Worm (Caenorhabditis elegans) whole organism, L1 larva: ENCODE data around the gene ctbp-1.
A peak's percentile ranks its signal among the peaks of the same experiment; 100 is the strongest.

Source experiments
- C04F5.9 ChIP-seq: sonication (generic microtip); optimal IDR thresholded peaks from 2 replicates; lab custom pipeline; 2016; ENCODE audit warnings: missing genetic modification characterization, missing compliant biosample characterization
- C16A3.4 ChIP-seq: fragments of 150-350 bp; optimal IDR thresholded peaks from 2 replicates; lab custom pipeline; 2014; ENCODE audit warnings: missing biosample characterization, missing genetic modification characterization
- F16B12.6 ChIP-seq: fragments of 150-350 bp; optimal IDR thresholded peaks from 2 replicates; lab custom pipeline; 2014; ENCODE audit warnings: missing biosample characterization, missing genetic modification characterization
- Y116A8C.19 ChIP-seq: sonication (generic microtip); optimal IDR thresholded peaks from 2 replicates; lab custom pipeline; 2016; ENCODE audit warnings: missing compliant biosample characterization, missing genetic modification characterization, borderline replicate concordance
- aha-1 ChIP-seq: fragments of 150-350 bp; optimal IDR thresholded peaks from 2 replicates; lab custom pipeline; 2014; ENCODE audit warnings: missing biosample characterization, missing genetic modification characterization
- ama-1 ChIP-seq: fragments of 150-350 bp; optimal IDR thresholded peaks from 2 replicates; lab custom pipeline; 2014
- ceh-63 ChIP-seq: fragments of 200-800 bp; sonication (Bioruptor generic); optimal IDR thresholded peaks from 2 replicates; lab custom pipeline; 2018; ENCODE audit warnings: mild to moderate bottlenecking, missing genetic modification characterization, missing compliant biosample characterization
- ceh-8 ChIP-seq: fragments of 200-800 bp; sonication (Bioruptor generic); optimal IDR thresholded peaks from 2 replicates; lab custom pipeline; 2018; ENCODE audit warnings: mild to moderate bottlenecking, missing genetic modification characterization, moderate library complexity, missing compliant biosample characterization
- ceh-82 ChIP-seq, 3 experiments: fragments of 150-350 bp in 1 of 3; sonication (generic microtip) in 2 of 3; optimal IDR thresholded peaks; 2 replicates each; lab custom pipeline; 2014 to 2017; ENCODE audit warnings: missing biosample characterization in 3 of 3, missing genetic modification characterization in 3 of 3
- ceh-88 ChIP-seq: fragments of 200-800 bp; sonication (Bioruptor generic); IDR thresholded peaks from 2 replicates; pipeline ENCODE4 v1.3.6; 2022; ENCODE audit warnings: missing genetic modification characterization, missing compliant biosample characterization
- dpl-1 ChIP-seq, 3 experiments: fragments of 150-350 bp in 2 of 3; sonication (generic microtip) in 1 of 3; optimal IDR thresholded peaks; 2 replicates each; lab custom pipeline; 2014 to 2017; ENCODE audit warnings: missing biosample characterization in 3 of 3, missing genetic modification characterization in 3 of 3, missing genetic modification reagents in 3 of 3
- elt-2 ChIP-seq: sonication (generic microtip); optimal IDR thresholded peaks from 2 replicates; lab custom pipeline; 2016; ENCODE audit warnings: missing genetic modification characterization, mild to moderate bottlenecking, inconsistent platforms, missing compliant biosample characterization, missing genetic modification reagents
- elt-3 ChIP-seq, 6 experiments: fragments of 150-350 bp in 1 of 6; sonication (generic microtip); optimal IDR thresholded peaks; 2 replicates each; lab custom pipeline; 2017 to 2018; ENCODE audit warnings: missing biosample characterization in 6 of 6, missing genetic modification characterization in 6 of 6, inconsistent platforms in 1 of 6
- ets-5 ChIP-seq: fragments of 200-800 bp; sonication (Bioruptor generic); IDR thresholded peaks from 2 replicates; pipeline ENCODE4 v1.3.6; 2022; ENCODE audit warnings: missing genetic modification characterization, missing compliant biosample characterization
- fkh-10 ChIP-seq: sonication (generic microtip); optimal IDR thresholded peaks from 2 replicates; lab custom pipeline; 2017; ENCODE audit warnings: missing biosample characterization, missing genetic modification reagents, missing genetic modification characterization
- fkh-4 ChIP-seq: sonication (generic microtip); optimal IDR thresholded peaks from 2 replicates; lab custom pipeline; 2016; ENCODE audit warnings: missing compliant biosample characterization, missing genetic modification characterization, borderline replicate concordance
- fkh-8 ChIP-seq: sonication (generic microtip); optimal IDR thresholded peaks from 2 replicates; lab custom pipeline; 2016; ENCODE audit warnings: mild to moderate bottlenecking, missing genetic modification characterization, missing compliant biosample characterization
- hpl-2 ChIP-seq: fragments of 150-350 bp; optimal IDR thresholded peaks from 2 replicates; lab custom pipeline; 2014; ENCODE audit warnings: missing biosample characterization, missing genetic modification reagents, missing genetic modification characterization
- isw-1 ChIP-seq: fragments of 200-800 bp; sonication (Bioruptor generic); IDR thresholded peaks from 2 replicates; pipeline ENCODE4 v1.3.6; 2022; ENCODE audit warnings: missing genetic modification characterization, missing compliant biosample characterization
- lin-13 ChIP-seq: fragments of 150-350 bp; optimal IDR thresholded peaks from 2 replicates; lab custom pipeline; 2014; ENCODE audit warnings: missing biosample characterization, missing genetic modification reagents, missing genetic modification characterization
- lin-35 ChIP-seq, 2 experiments: fragments of 150-350 bp; optimal IDR thresholded peaks; 2 replicates each; lab custom pipeline; 2014; ENCODE audit warnings: missing biosample characterization in 2 of 2, missing genetic modification characterization in 2 of 2, missing genetic modification reagents in 2 of 2
- lin-39 ChIP-seq: fragments of 150-350 bp; optimal IDR thresholded peaks from 2 replicates; lab custom pipeline; 2014; ENCODE audit warnings: missing biosample characterization, missing genetic modification reagents, missing genetic modification characterization
- mab-9 ChIP-seq: fragments of 200-800 bp; sonication (Bioruptor generic); IDR thresholded peaks from 2 replicates; pipeline ENCODE4 v1.3.6; 2022; ENCODE audit warnings: missing genetic modification reagents, missing genetic modification characterization, missing compliant biosample characterization
- mdl-1 ChIP-seq, 2 experiments: fragments of 150-350 bp; optimal IDR thresholded peaks; 2 replicates each; lab custom pipeline; 2014 to 2017; ENCODE audit warnings: missing biosample characterization in 2 of 2, missing genetic modification characterization in 2 of 2, inconsistent platforms in 1 of 2
- nhr-11 ChIP-seq: fragments of 150-350 bp; optimal IDR thresholded peaks from 2 replicates; lab custom pipeline; 2014; ENCODE audit warnings: missing biosample characterization, missing genetic modification characterization
- nhr-20 ChIP-seq: sonication (generic microtip); optimal IDR thresholded peaks from 2 replicates; lab custom pipeline; 2016; ENCODE audit warnings: mild to moderate bottlenecking, missing genetic modification characterization, missing compliant biosample characterization
- nhr-237 ChIP-seq: fragments of 150-350 bp; optimal IDR thresholded peaks from 2 replicates; lab custom pipeline; 2014; ENCODE audit warnings: missing biosample characterization, missing genetic modification characterization
- nhr-28 ChIP-seq: fragments of 150-350 bp; optimal IDR thresholded peaks from 2 replicates; lab custom pipeline; 2014; ENCODE audit warnings: missing biosample characterization, missing genetic modification characterization
- nhr-47 ChIP-seq: sonication (generic microtip); optimal IDR thresholded peaks from 2 replicates; lab custom pipeline; 2016; ENCODE audit warnings: mild to moderate bottlenecking, missing genetic modification characterization, moderate library complexity, missing compliant biosample characterization
- nhr-71 ChIP-seq: sonication (generic microtip); optimal IDR thresholded peaks from 2 replicates; lab custom pipeline; 2016; ENCODE audit warnings: mild to moderate bottlenecking, missing genetic modification characterization, moderate library complexity, missing compliant biosample characterization
- nhr-76 ChIP-seq: sonication (generic microtip); optimal IDR thresholded peaks from 2 replicates; lab custom pipeline; 2017; ENCODE audit warnings: missing biosample characterization, missing genetic modification characterization
- nhr-84 ChIP-seq: sonication (generic microtip); optimal IDR thresholded peaks from 2 replicates; lab custom pipeline; 2017; ENCODE audit warnings: missing biosample characterization, missing genetic modification characterization
- nhr-90 ChIP-seq: sonication (generic microtip); optimal IDR thresholded peaks from 2 replicates; lab custom pipeline; 2016; ENCODE audit warnings: mild to moderate bottlenecking, missing genetic modification characterization, missing compliant biosample characterization; ENCODE audit not compliant: poor library complexity
- pag-3 ChIP-seq: sonication (generic microtip); optimal IDR thresholded peaks from 2 replicates; lab custom pipeline; 2017; ENCODE audit warnings: missing genetic modification characterization, mild to moderate bottlenecking, missing compliant biosample characterization, antibody characterized with exemption, borderline replicate concordance; ENCODE audit not compliant: insufficient read depth
- pax-3 ChIP-seq: fragments of 200-800 bp; sonication (Bioruptor generic); optimal IDR thresholded peaks from 2 replicates; lab custom pipeline; 2018; ENCODE audit warnings: mild to moderate bottlenecking, missing genetic modification characterization, moderate library complexity, missing compliant biosample characterization
- pqm-1 ChIP-seq: sonication (generic microtip); optimal IDR thresholded peaks from 3 replicates; lab custom pipeline; 2017; ENCODE audit warnings: missing biosample characterization, missing genetic modification characterization
- sptf-1 ChIP-seq: fragments of 150-350 bp; optimal IDR thresholded peaks from 2 replicates; lab custom pipeline; 2014; ENCODE audit warnings: missing biosample characterization, missing genetic modification characterization
- swsn-7 ChIP-seq: sonication (generic microtip); optimal IDR thresholded peaks from 2 replicates; lab custom pipeline; 2016; ENCODE audit warnings: missing genetic modification characterization, missing compliant biosample characterization
- tlp-1 ChIP-seq: fragments of 150-350 bp; optimal IDR thresholded peaks from 2 replicates; lab custom pipeline; 2014; ENCODE audit warnings: missing biosample characterization, missing genetic modification characterization
- unc-130 ChIP-seq: fragments of 150-350 bp; optimal IDR thresholded peaks from 2 replicates; lab custom pipeline; 2017; ENCODE audit warnings: missing biosample characterization, missing genetic modification characterization, inconsistent platforms
- unc-30 ChIP-seq: sonication (generic microtip); optimal IDR thresholded peaks from 2 replicates; lab custom pipeline; 2017; ENCODE audit warnings: missing biosample characterization, missing genetic modification characterization
- unc-62 ChIP-seq: fragments of 150-350 bp; optimal IDR thresholded peaks from 2 replicates; lab custom pipeline; 2014; ENCODE audit warnings: missing biosample characterization, missing genetic modification reagents, missing genetic modification characterization
- unc-86 ChIP-seq: sonication (generic microtip); optimal IDR thresholded peaks from 2 replicates; lab custom pipeline; 2016; ENCODE audit warnings: missing genetic modification characterization, missing compliant biosample characterization
- unc-98 ChIP-seq: fragments of 200-800 bp; sonication (Bioruptor generic); IDR thresholded peaks from 2 replicates; pipeline ENCODE4 v1.3.6; 2022; ENCODE audit warnings: missing genetic modification characterization, missing compliant biosample characterization
- vab-15 ChIP-seq: sonication (generic microtip); optimal IDR thresholded peaks from 2 replicates; lab custom pipeline; 2017; ENCODE audit warnings: missing genotype, mild to moderate bottlenecking, missing genetic modification characterization, missing compliant biosample characterization
- ztf-4 ChIP-seq: fragments of 150-350 bp; optimal IDR thresholded peaks from 2 replicates; lab custom pipeline; 2014; ENCODE audit warnings: missing biosample characterization, missing genetic modification characterization

ctbp-1 gene

DNA sequence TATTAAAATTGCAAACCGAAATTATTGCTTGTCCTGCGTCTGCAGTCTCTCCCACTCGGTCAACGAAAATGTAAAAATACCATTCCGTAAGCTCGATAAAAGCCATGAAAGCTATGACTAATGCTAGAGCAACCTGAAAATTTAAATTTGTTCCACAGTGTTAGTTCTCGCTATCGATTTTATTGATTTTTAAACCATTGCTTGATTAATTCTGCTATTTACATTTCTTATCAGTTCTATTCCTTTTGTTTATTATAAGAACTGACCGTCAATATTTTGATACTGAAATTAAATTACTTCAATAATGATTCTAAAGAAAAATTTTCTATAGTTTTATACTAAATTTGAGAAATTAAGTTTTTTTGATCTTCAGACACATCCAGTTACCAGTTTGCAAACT is 23.4 kb upstream of the ctbp-1 start:
- TF ChIP-seq ceh-63 (GFP tag; lab: Kevin White, UChicago) (no peak), dpl-1 (GFP tag; optimal IDR thresholded peaks at IDR 0.05; lab: Kevin White, UChicago) (no peak), fkh-4 (no peak), Y116A8C.19 (tag; lab: Kevin White, UChicago) (no peak), fkh-8 (tag; lab: Kevin White, UChicago) (no peak), mdl-1 (tag; optimal IDR thresholded peaks at IDR 0.05; lab: Kevin White, UChicago) (no peak), aha-1 (tag; lab: Kevin White, UChicago) (no peak), ama-1 (no peak)

DNA sequence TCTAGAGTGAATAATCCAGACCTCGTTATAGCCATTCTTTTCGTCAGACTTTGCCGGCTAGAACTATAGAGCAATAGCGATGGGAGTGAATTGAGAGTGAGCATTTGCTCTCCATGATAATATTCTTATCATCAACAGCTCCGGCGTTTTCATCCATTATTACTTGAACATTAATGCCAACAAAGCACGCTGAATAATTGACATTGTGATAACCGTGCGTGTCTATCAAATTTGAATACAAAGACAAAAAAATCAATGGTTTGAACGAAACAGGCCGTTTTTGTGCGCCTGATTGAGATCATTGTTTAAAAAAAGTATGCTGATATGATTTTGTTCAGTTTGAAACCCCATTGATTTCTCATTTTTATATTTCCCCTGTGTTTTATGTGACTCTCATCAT is 22.9 kb upstream of the ctbp-1 start, which contains the start of gene dct-11:
Gene dct-11 (minus strand): TSS at position 136 of the 400 bp plus-strand sequence.
- TF ChIP-seq lin-35 (GFP tag; optimal IDR thresholded peaks at IDR 0.05; lab: Kevin White, UChicago) (peak in 1 of 2 experiments; percentile 33), tlp-1 (no peak), elt-2 (tag; lab: Kevin White, UChicago) (peak; percentile 63)

DNA sequence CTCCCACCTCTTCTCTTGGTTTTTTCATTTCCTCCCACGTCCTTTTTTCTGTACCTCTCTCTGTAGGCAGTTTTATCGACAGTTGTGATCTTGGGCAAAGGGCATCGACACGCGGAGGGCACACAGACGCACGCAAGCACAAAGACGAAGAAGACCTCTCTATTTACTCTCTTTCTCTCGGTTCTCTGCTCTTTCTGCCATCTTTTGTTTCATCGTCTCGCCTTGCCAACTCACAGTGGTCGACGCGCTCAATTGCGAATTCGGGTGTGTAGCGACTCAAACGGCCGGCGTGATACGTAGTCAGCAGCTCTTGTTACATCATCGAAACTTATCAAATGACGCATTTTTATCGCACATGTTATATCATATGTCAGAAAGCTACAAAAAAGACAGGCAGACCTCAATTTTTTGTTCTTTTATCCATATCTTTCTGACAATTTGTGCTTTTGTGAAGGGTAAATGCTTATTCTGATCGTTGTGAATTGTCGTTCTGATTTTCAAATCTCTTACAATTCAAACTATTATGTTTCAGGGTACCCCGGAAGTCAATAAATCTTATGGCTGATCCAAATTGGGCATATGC is 21.4 kb upstream of the ctbp-1 start, which contains the start of gene puf-9:
Gene puf-9 (plus strand): TSS at position 533 of the 583 bp plus-strand sequence.
- TF ChIP-seq nhr-90 (tag; lab: Kevin White, UChicago) (peak; percentile 100), sptf-1 (tag; lab: Kevin White, UChicago) (no peak), hpl-2 (peak; percentile 100), nhr-237 (tag; lab: Kevin White, UChicago) (peak; percentile 98), nhr-47 (tag; lab: Kevin White, UChicago) (peak; percentile 100), pax-3 (peak; percentile 98), lin-39 (tag; lab: Kevin White, UChicago) (peak; percentile 95), C16A3.4 (peak; percentile 100), fkh-8 (tag; lab: Kevin White, UChicago) (peak; percentile 100), unc-86 (tag; lab: Kevin White, UChicago) (peak; percentile 99), nhr-20 (peak; percentile 100), tlp-1 (no peak), lin-13 (GFP tag; lab: Kevin White, UChicago) (peak; percentile 99), isw-1 (GFP tag; lab: Robert Waterston, UW) (peak; percentile 98), ceh-82 (tag; optimal IDR thresholded peaks at IDR 0.05; lab: Kevin White, UChicago) (peak; percentile 98 to 99 (median 98)), fkh-10 (GFP tag; lab: Kevin White, UChicago) (peak; percentile 99), dpl-1 (GFP tag; optimal IDR thresholded peaks at IDR 0.05; lab: Kevin White, UChicago) (peak; percentile 87 to 90 (median 88)), ztf-4 (tag; lab: Kevin White, UChicago) (peak; percentile 99), pag-3 (tag; lab: Kevin White, UChicago) (peak; percentile 84), nhr-11 (tag; lab: Kevin White, UChicago) (peak; percentile 96), ceh-63 (GFP tag; lab: Kevin White, UChicago) (no peak), nhr-76 (tag; lab: Kevin White, UChicago) (peak; percentile 88), ama-1 (peak; percentile 59), ceh-88 (peak; percentile 99), pqm-1 (no peak), C04F5.9 (tag; lab: Kevin White, UChicago) (peak; percentile 94), vab-15 (tag; lab: Kevin White, UChicago) (peak; percentile 98), mab-9 (GFP tag; lab: Robert Waterston, UW) (peak; percentile 92), elt-3 (tag; optimal IDR thresholded peaks at IDR 0.05; lab: Kevin White, UChicago) (peak; percentile 74 to 100 (median 99)), nhr-84 (tag; lab: Kevin White, UChicago) (no peak), swsn-7 (tag; lab: Kevin White, UChicago) (peak; percentile 100), nhr-71 (tag; lab: Kevin White, UChicago) (peak; percentile 100), lin-35 (GFP tag; optimal IDR thresholded peaks at IDR 0.05; lab: Kevin White, UChicago) (peak; percentile 93 to 98), fkh-4 (peak; percentile 81), ets-5 (GFP tag; lab: Robert Waterston, UW) (no peak), unc-98 (GFP tag; lab: Robert Waterston, UW) (peak; percentile 83), aha-1 (tag; lab: Kevin White, UChicago) (peak; percentile 97), ceh-8 (GFP tag; lab: Kevin White, UChicago) (peak; percentile 98), F16B12.6 (peak; percentile 60), unc-30 (tag; lab: Kevin White, UChicago) (no peak), mdl-1 (tag; optimal IDR thresholded peaks at IDR 0.05; lab: Kevin White, UChicago) (peak; percentile 78 to 100), nhr-28 (tag; lab: Kevin White, UChicago) (no peak), unc-130 (tag; lab: Kevin White, UChicago) (peak; percentile 98), unc-62 (GFP tag; lab: Kevin White, UChicago) (peak; percentile 84)
